Worm (Caenorhabditis elegans) whole organism, L1 larva: ENCODE data around the gene srxa-6.

Experiments used
- ceh-82 ChIP-seq, 3 experiments: fragments of 150-350 bp in 1 of 3; sonication (generic microtip) in 2 of 3; optimal IDR thresholded peaks; 2 replicates each; lab custom pipeline; 2014 to 2017; ENCODE audit warnings: missing biosample characterization in 3 of 3, missing genetic modification characterization in 3 of 3
- elt-2 ChIP-seq: sonication (generic microtip); optimal IDR thresholded peaks from 2 replicates; lab custom pipeline; 2016; ENCODE audit warnings: missing genetic modification characterization, mild to moderate bottlenecking, inconsistent platforms, missing compliant biosample characterization, missing genetic modification reagents
- fkh-10 ChIP-seq: sonication (generic microtip); optimal IDR thresholded peaks from 2 replicates; lab custom pipeline; 2017; ENCODE audit warnings: missing biosample characterization, missing genetic modification reagents, missing genetic modification characterization
- mab-9 ChIP-seq: fragments of 200-800 bp; sonication (Bioruptor generic); IDR thresholded peaks from 2 replicates; pipeline ENCODE4 v1.3.6; 2022; ENCODE audit warnings: missing genetic modification reagents, missing genetic modification characterization, missing compliant biosample characterization
- nhr-11 ChIP-seq: fragments of 150-350 bp; optimal IDR thresholded peaks from 2 replicates; lab custom pipeline; 2014; ENCODE audit warnings: missing biosample characterization, missing genetic modification characterization
- nhr-84 ChIP-seq: sonication (generic microtip); optimal IDR thresholded peaks from 2 replicates; lab custom pipeline; 2017; ENCODE audit warnings: missing biosample characterization, missing genetic modification characterization
- unc-130 ChIP-seq: fragments of 150-350 bp; optimal IDR thresholded peaks from 2 replicates; lab custom pipeline; 2017; ENCODE audit warnings: missing biosample characterization, missing genetic modification characterization, inconsistent platforms
- unc-62 ChIP-seq: fragments of 150-350 bp; optimal IDR thresholded peaks from 2 replicates; lab custom pipeline; 2014; ENCODE audit warnings: missing biosample characterization, missing genetic modification reagents, missing genetic modification characterization
- ztf-11 ChIP-seq, 2 experiments: sonication (generic microtip); optimal IDR thresholded peaks; 2 replicates each; lab custom pipeline; 2016 to 2017; ENCODE audit warnings: missing genetic modification characterization in 2 of 2, missing biosample characterization in 1 of 2, missing compliant biosample characterization in 1 of 2

ce11 chrV:20710642-20711041 lies 24.1 kb upstream of the srxa-6 start:
- TF ChIP-seq mab-9 (GFP tag; lab: Robert Waterston, UW) (no peak), nhr-84 (no peak), elt-2 (tag; lab: Kevin White, UChicago) (no peak), ceh-82 (tag; optimal IDR thresholded peaks at IDR 0.05; lab: Kevin White, UChicago) (peak in 1 of 3 experiments; percentile 15), unc-62 (GFP tag; lab: Kevin White, UChicago) (no peak), unc-130 (no peak), fkh-10 (GFP tag; lab: Kevin White, UChicago) (no peak), ztf-11 (tag; optimal IDR thresholded peaks at IDR 0.05; lab: Kevin White, UChicago) (no peak), nhr-11 (no peak)
